Worm (Caenorhabditis elegans) whole organism, L2 larva: ENCODE data around the gene unc-103.

Experiments used
- crh-2 ChIP-seq: sonication (generic microtip); optimal IDR thresholded peaks from 2 replicates; lab custom pipeline; 2017; ENCODE audit warnings: missing biosample characterization, missing genetic modification characterization
- egl-27 ChIP-seq: sonication (generic microtip); optimal IDR thresholded peaks from 3 replicates; lab custom pipeline; 2017; ENCODE audit warnings: missing biosample characterization, missing genetic modification reagents, missing genetic modification characterization
- elt-3 ChIP-seq: sonication (generic microtip); optimal IDR thresholded peaks from 2 replicates; lab custom pipeline; 2017; ENCODE audit warnings: missing biosample characterization, missing genetic modification characterization
- fos-1 ChIP-seq: fragments of 150-350 bp; optimal IDR thresholded peaks from 2 replicates; lab custom pipeline; 2014; ENCODE audit warnings: missing biosample characterization, missing genetic modification characterization
- lin-13 ChIP-seq: fragments of 150-350 bp; optimal IDR thresholded peaks from 2 replicates; lab custom pipeline; 2014; ENCODE audit warnings: missing biosample characterization, missing genetic modification reagents, missing genetic modification characterization
- nhr-11 ChIP-seq: fragments of 150-350 bp; optimal IDR thresholded peaks from 2 replicates; lab custom pipeline; 2014; ENCODE audit warnings: missing biosample characterization, missing genetic modification characterization
- nhr-23 ChIP-seq: fragments of 150-350 bp; optimal IDR thresholded peaks from 2 replicates; lab custom pipeline; 2014; ENCODE audit warnings: missing biosample characterization, missing genetic modification reagents, missing genetic modification characterization
- nhr-6 ChIP-seq: fragments of 150-350 bp; optimal IDR thresholded peaks from 2 replicates; lab custom pipeline; 2014; ENCODE audit warnings: missing biosample characterization, missing genetic modification characterization
- nhr-77 ChIP-seq: fragments of 150-350 bp; optimal IDR thresholded peaks from 2 replicates; lab custom pipeline; 2014; ENCODE audit warnings: missing biosample characterization, missing genetic modification characterization
- unc-39 ChIP-seq: fragments of 150-350 bp; optimal IDR thresholded peaks from 2 replicates; lab custom pipeline; 2014; ENCODE audit warnings: missing biosample characterization, missing genetic modification characterization

- TF ChIP-seq unc-39 (tag; lab: Kevin White, UChicago) (no peak), lin-13 (GFP tag; lab: Kevin White, UChicago) (no peak), nhr-6 (tag; lab: Kevin White, UChicago) (no peak), crh-2 (tag; lab: Kevin White, UChicago) (no peak), nhr-23 (no peak), nhr-11 (tag; lab: Kevin White, UChicago) (no peak), fos-1 (tag; lab: Kevin White, UChicago) (no peak), elt-3 (tag; lab: Kevin White, UChicago) (no peak), egl-27 (tag; lab: Kevin White, UChicago) (no peak), nhr-77 (tag; lab: Kevin White, UChicago) (no peak)
Observed at ce11 chrIII:4102039-4102438, 13.1 kb upstream of the unc-103 start.
